Fruit fly (Drosophila melanogaster) whole organism, embryonic: ENCODE data around the gene Rrp46.

Experiments used
- Antp ChIP-seq: fragments of 200-800 bp; sonication (Bioruptor generic); optimal IDR thresholded peaks from 3 replicates; lab custom pipeline; 2016; ENCODE audit warnings: missing biosample characterization, missing genetic modification characterization
- Asciz ChIP-seq: fragments of 200-800 bp; sonication (Bioruptor generic); optimal IDR thresholded peaks from 2 replicates; lab custom pipeline; 2017; ENCODE audit warnings: missing biosample characterization, mild to moderate bottlenecking, missing genetic modification characterization, missing genetic modification reagents
- B-H2 ChIP-seq: fragments of 200-800 bp; sonication (Bioruptor generic); optimal IDR thresholded peaks from 2 replicates; lab custom pipeline; 2018; ENCODE audit warnings: missing biosample characterization, mild to moderate bottlenecking, missing genetic modification characterization
- Blimp-1 ChIP-seq: fragments of 200-800 bp; sonication (Bioruptor generic); optimal IDR thresholded peaks from 3 replicates; lab custom pipeline; 2018; ENCODE audit warnings: missing biosample characterization, missing genetic modification characterization, mild to moderate bottlenecking, moderate library complexity, missing genetic modification reagents
- CG10147 ChIP-seq: fragments of 200-800 bp; sonication (Bioruptor generic); optimal IDR thresholded peaks from 2 replicates; lab custom pipeline; 2019; ENCODE audit warnings: missing biosample characterization, mild to moderate bottlenecking, missing genetic modification characterization, moderate library complexity
- CG10979 ChIP-seq: fragments of 200-800 bp; sonication (Bioruptor generic); optimal IDR thresholded peaks from 2 replicates; lab custom pipeline; 2018; ENCODE audit warnings: missing biosample characterization, mild to moderate bottlenecking, missing genetic modification characterization, moderate library complexity
- CG11504 ChIP-seq: fragments of 200-800 bp; sonication (Bioruptor generic); optimal IDR thresholded peaks from 3 replicates; lab custom pipeline; 2019; ENCODE audit warnings: missing biosample characterization, mild to moderate bottlenecking, missing genetic modification characterization, moderate library complexity
- CG11695 ChIP-seq: fragments of 200-800 bp; sonication (Bioruptor generic); IDR thresholded peaks from 3 replicates; pipeline ENCODE4 v1.3.6; 2022; ENCODE audit warnings: missing biosample characterization, missing genetic modification characterization
- CG12104 ChIP-seq: fragments of 200-800 bp; sonication (Bioruptor generic); optimal IDR thresholded peaks from 3 replicates; lab custom pipeline; 2016; ENCODE audit warnings: missing biosample characterization, missing genetic modification characterization
- CG12391 ChIP-seq: fragments of 200-800 bp; sonication (Bioruptor generic); optimal IDR thresholded peaks from 3 replicates; lab custom pipeline; 2018; ENCODE audit warnings: missing biosample characterization, mild to moderate bottlenecking, missing genetic modification characterization, moderate library complexity
- CG13775 ChIP-seq: fragments of 200-800 bp; sonication (Bioruptor generic); optimal IDR thresholded peaks from 3 replicates; lab custom pipeline; 2017; ENCODE audit warnings: missing biosample characterization, mild to moderate bottlenecking, missing genetic modification characterization
- CG15269 ChIP-seq: fragments of 200-800 bp; sonication (Bioruptor generic); optimal IDR thresholded peaks from 2 replicates; lab custom pipeline; 2018; ENCODE audit warnings: missing biosample characterization, mild to moderate bottlenecking, missing genetic modification characterization, moderate library complexity
- CG17186 ChIP-seq: fragments of 200-800 bp; sonication (Bioruptor generic); optimal IDR thresholded peaks from 3 replicates; lab custom pipeline; 2017; ENCODE audit warnings: missing biosample characterization, missing genetic modification reagents, missing genetic modification characterization
- CG17361 ChIP-seq: fragments of 200-800 bp; sonication (Bioruptor generic); IDR thresholded peaks from 3 replicates; pipeline ENCODE4 v1.3.6; 2022; ENCODE audit warnings: missing biosample characterization, missing genetic modification characterization
- CG17568 ChIP-seq: fragments of 200-800 bp; sonication (Bioruptor generic); optimal IDR thresholded peaks from 2 replicates; lab custom pipeline; 2018; ENCODE audit warnings: missing biosample characterization, mild to moderate bottlenecking, missing genetic modification characterization, moderate library complexity
- CG17912 ChIP-seq: fragments of 200-800 bp; sonication (Bioruptor generic); optimal IDR thresholded peaks from 2 replicates; lab custom pipeline; 2018; ENCODE audit warnings: missing biosample characterization, mild to moderate bottlenecking, missing genetic modification characterization
- CG18262 ChIP-seq: fragments of 200-800 bp; optimal IDR thresholded peaks from 3 replicates; lab custom pipeline; 2019; ENCODE audit warnings: missing biosample characterization, mild to moderate bottlenecking, missing genetic modification characterization, moderate library complexity
- CG31365 ChIP-seq: fragments of 200-800 bp; sonication (Bioruptor generic); optimal IDR thresholded peaks from 2 replicates; lab custom pipeline; 2018; ENCODE audit warnings: missing biosample characterization, mild to moderate bottlenecking, missing genetic modification characterization
- CG31441 ChIP-seq: fragments of 200-800 bp; sonication (Bioruptor generic); IDR thresholded peaks from 2 replicates; pipeline ENCODE4 v1.3.6; 2022; ENCODE audit warnings: missing biosample characterization, missing genetic modification characterization
- CG33557 ChIP-seq: fragments of 200-800 bp; sonication (Bioruptor generic); optimal IDR thresholded peaks from 2 replicates; lab custom pipeline; 2019; ENCODE audit warnings: missing biosample characterization, mild to moderate bottlenecking, missing genetic modification characterization, moderate library complexity
- CG4820 ChIP-seq: fragments of 200-800 bp; sonication (Bioruptor generic); optimal IDR thresholded peaks from 3 replicates; lab custom pipeline; 2016; ENCODE audit warnings: missing biosample characterization, missing genetic modification characterization
- CG6689 ChIP-seq: fragments of 200-800 bp; sonication (Bioruptor generic); IDR thresholded peaks from 2 replicates; pipeline ENCODE4 v1.3.6; 2022; ENCODE audit warnings: missing biosample characterization, missing genetic modification characterization
- CG8359 ChIP-seq: fragments of 200-800 bp; sonication (Bioruptor generic); optimal IDR thresholded peaks from 2 replicates; lab custom pipeline; 2017; ENCODE audit warnings: missing biosample characterization, mild to moderate bottlenecking, missing genetic modification characterization, borderline replicate concordance
- Camta ChIP-seq: fragments of 200-800 bp; sonication (Bioruptor generic); optimal IDR thresholded peaks from 2 replicates; lab custom pipeline; 2016; ENCODE audit warnings: missing biosample characterization, missing genetic modification characterization
- D19A ChIP-seq: fragments of 200-800 bp; optimal IDR thresholded peaks from 3 replicates; lab custom pipeline; 2019; ENCODE audit warnings: missing biosample characterization, mild to moderate bottlenecking, missing genetic modification characterization, moderate library complexity
- H2.0 ChIP-seq: fragments of 200-800 bp; sonication (Bioruptor generic); IDR thresholded peaks from 2 replicates; pipeline ENCODE4 v1.3.6; 2022; ENCODE audit warnings: missing biosample characterization, missing genetic modification characterization
- HLH4C ChIP-seq: fragments of 200-800 bp; sonication (Bioruptor generic); IDR thresholded peaks from 3 replicates; pipeline ENCODE4 v1.3.6; 2022; ENCODE audit warnings: missing biosample characterization, missing genetic modification characterization; ENCODE audit not compliant: partially characterized antibody
- Hmr ChIP-seq: fragments of 200-800 bp; sonication (Bioruptor generic); optimal IDR thresholded peaks from 3 replicates; lab custom pipeline; 2017; ENCODE audit warnings: mild to moderate bottlenecking, missing biosample characterization, missing genetic modification reagents, missing genetic modification characterization
- Meics ChIP-seq: fragments of 200-800 bp; sonication (Bioruptor generic); optimal IDR thresholded peaks from 2 replicates; lab custom pipeline; 2017; ENCODE audit warnings: missing biosample characterization, mild to moderate bottlenecking, missing genetic modification characterization
- Oli ChIP-seq: fragments of 200-800 bp; sonication (Bioruptor generic); optimal IDR thresholded peaks from 2 replicates; lab custom pipeline; 2018; ENCODE audit warnings: missing biosample characterization, mild to moderate bottlenecking, missing genetic modification characterization, moderate library complexity
- PHDP ChIP-seq: fragments of 200-800 bp; sonication (Bioruptor generic); optimal IDR thresholded peaks from 3 replicates; lab custom pipeline; 2018; ENCODE audit warnings: missing biosample characterization, mild to moderate bottlenecking, missing genetic modification characterization, moderate library complexity
- Six4 ChIP-seq: fragments of 200-800 bp; sonication (Bioruptor generic); optimal IDR thresholded peaks from 2 replicates; lab custom pipeline; 2016; ENCODE audit warnings: missing biosample characterization, missing genetic modification characterization
- Xbp1 ChIP-seq: fragments of 200-800 bp; sonication (Bioruptor generic); optimal IDR thresholded peaks from 3 replicates; lab custom pipeline; 2016; ENCODE audit warnings: missing biosample characterization, mild to moderate bottlenecking, missing genetic modification characterization
- bab2 ChIP-seq: fragments of 200-800 bp; sonication (Bioruptor generic); optimal IDR thresholded peaks from 2 replicates; lab custom pipeline; 2016; ENCODE audit warnings: missing biosample characterization, missing genetic modification characterization
- bcd ChIP-seq: fragments of 200-800 bp; sonication (Bioruptor generic); optimal IDR thresholded peaks from 2 replicates; lab custom pipeline; 2017; ENCODE audit warnings: missing biosample characterization, mild to moderate bottlenecking, missing genetic modification characterization
- disco-r ChIP-seq: fragments of 200-800 bp; sonication (Bioruptor generic); optimal IDR thresholded peaks from 2 replicates; lab custom pipeline; 2016; ENCODE audit warnings: missing biosample characterization, missing genetic modification characterization
- dmrt99B ChIP-seq: fragments of 200-800 bp; sonication (Bioruptor generic); optimal IDR thresholded peaks from 2 replicates; lab custom pipeline; 2018; ENCODE audit warnings: missing biosample characterization, mild to moderate bottlenecking, missing genetic modification characterization, moderate library complexity
- fd64A ChIP-seq: fragments of 200-800 bp; sonication (Bioruptor generic); optimal IDR thresholded peaks from 3 replicates; lab custom pipeline; 2018; ENCODE audit warnings: missing biosample characterization, mild to moderate bottlenecking, missing genetic modification characterization
- gsb ChIP-seq: fragments of 200-800 bp; sonication (Bioruptor generic); IDR thresholded peaks from 2 replicates; pipeline ENCODE4 v1.3.6; 2022; ENCODE audit warnings: missing biosample characterization, missing genetic modification characterization
- kah ChIP-seq: fragments of 200-800 bp; sonication (Bioruptor generic); optimal IDR thresholded peaks from 2 replicates; lab custom pipeline; 2018; ENCODE audit warnings: missing biosample characterization, mild to moderate bottlenecking, missing genetic modification characterization
- mld ChIP-seq: fragments of 200-800 bp; sonication (Bioruptor generic); IDR thresholded peaks from 3 replicates; pipeline ENCODE4 v1.3.6; 2022; ENCODE audit warnings: missing biosample characterization, missing genetic modification characterization; ENCODE audit not compliant: partially characterized antibody
- nerfin-1 ChIP-seq: fragments of 200-800 bp; sonication (Bioruptor generic); optimal IDR thresholded peaks from 3 replicates; lab custom pipeline; 2019; ENCODE audit warnings: missing biosample characterization, mild to moderate bottlenecking, missing genetic modification characterization, moderate library complexity
- ranshi ChIP-seq: fragments of 200-800 bp; sonication (Bioruptor generic); IDR thresholded peaks from 2 replicates; pipeline ENCODE4 v1.3.6; 2022; ENCODE audit warnings: missing biosample characterization, missing genetic modification characterization
- sc ChIP-seq, 3 experiments: fragments of >200 bp in 2 of 3; fragments of 200-800 bp in 1 of 3; sonication (Bioruptor generic) in 1 of 3; optimal IDR thresholded peaks; 2 replicates in 2 of 3; 3 replicates in 1 of 3; lab custom pipeline; 2017; ENCODE audit warnings: mild to moderate bottlenecking in 1 of 3, missing biosample characterization in 1 of 3, missing genetic modification characterization in 1 of 3, missing genetic modification reagents in 1 of 3
- seq ChIP-seq: fragments of 200-800 bp; sonication (Bioruptor generic); IDR thresholded peaks from 2 replicates; pipeline ENCODE4 v1.3.6; 2022; ENCODE audit warnings: missing biosample characterization, missing genetic modification characterization
- trem ChIP-seq: fragments of 200-800 bp; optimal IDR thresholded peaks from 3 replicates; lab custom pipeline; 2019; ENCODE audit warnings: missing biosample characterization, mild to moderate bottlenecking, missing genetic modification characterization, moderate library complexity
- trh ChIP-seq: fragments of 200-800 bp; sonication (Bioruptor generic); optimal IDR thresholded peaks from 2 replicates; lab custom pipeline; 2016; ENCODE audit warnings: missing biosample characterization, missing genetic modification characterization
- zen ChIP-seq: fragments of 200-800 bp; sonication (Bioruptor generic); optimal IDR thresholded peaks from 3 replicates; lab custom pipeline; 2018; ENCODE audit warnings: missing biosample characterization, mild to moderate bottlenecking, missing genetic modification characterization, moderate library complexity
- zfh1 ChIP-seq: fragments of 200-800 bp; sonication (Bioruptor generic); IDR thresholded peaks from 3 replicates; pipeline ENCODE4 v1.3.6; 2022; ENCODE audit warnings: missing biosample characterization, missing genetic modification characterization

The Rrp46 gene

DNA sequence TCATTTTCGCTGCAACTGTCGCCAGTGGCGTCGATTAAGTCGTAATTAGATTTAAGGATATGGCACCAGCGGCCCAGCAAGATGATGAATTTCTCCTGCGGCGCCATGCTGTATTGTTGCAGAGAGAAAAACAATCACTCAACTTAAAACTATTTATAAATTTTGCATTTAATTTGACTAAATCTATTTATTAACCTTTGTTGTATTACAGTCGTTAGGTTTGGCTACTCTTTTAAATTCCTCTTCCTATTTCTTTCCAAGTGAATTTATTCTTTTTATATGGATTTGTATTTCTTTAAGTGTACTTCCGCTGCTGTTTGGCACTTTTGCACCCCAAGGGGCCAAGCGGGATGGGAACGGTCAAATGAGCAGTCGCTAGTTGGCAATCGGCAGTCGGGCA, 35.9 kb downstream of the Rrp46 start (continued):
- TF ChIP-seq kah (GFP tag; lab: Kevin White, UChicago) (peak; percentile 25), PHDP (tag; lab: Kevin White, UChicago) (peak; percentile 9), bab2 (no peak), B-H2 (GFP tag; lab: Kevin White, UChicago) (no peak), dmrt99B (peak; percentile 63), nerfin-1 (tag; lab: Kevin White, UChicago) (peak; percentile 54), bcd (GFP tag; lab: Kevin White, UChicago) (peak; percentile 18), CG33557 (GFP tag; lab: Kevin White, UChicago) (peak; percentile 51), gsb (GFP tag; lab: Robert Waterston, UW) (no peak), CG12104 (GFP tag; lab: Kevin White, UChicago) (no peak), Six4 (peak; percentile 21), CG31441 (GFP tag; lab: Robert Waterston, UW) (peak; percentile 63; the same call in 1 of the 2 replicates), CG18262 (tag; lab: Kevin White, UChicago) (peak; percentile 74), zfh1 (GFP tag; lab: Robert Waterston, UW) (peak; percentile 39; the same call in 1 of the 3 replicates), mld (GFP tag; lab: Robert Waterston, UW) (no peak), CG12391 (tag; lab: Kevin White, UChicago) (peak; percentile 66), Meics (GFP tag; lab: Kevin White, UChicago) (peak; percentile 12), CG10147 (GFP tag; lab: Kevin White, UChicago) (no peak), CG6689 (GFP tag; lab: Robert Waterston, UW) (peak; percentile 37; the same call in 1 of the 2 replicates), CG17568 (GFP tag; lab: Kevin White, UChicago) (no peak), Xbp1 (GFP tag; lab: Kevin White, UChicago) (peak; percentile 29), trh (no peak), HLH4C (GFP tag; lab: Robert Waterston, UW) (no peak), sc (optimal IDR thresholded peaks at IDR 0.05; lab: Kevin White, UChicago) (no peak), sc (GFP tag; optimal IDR thresholded peaks at IDR 0.05; lab: Kevin White, UChicago) (peak; percentile 8), D19A (peak; percentile 59), seq (no peak), Camta (GFP tag; lab: Kevin White, UChicago) (peak; percentile 9), ranshi (no peak), CG17912 (no peak), trem (tag; lab: Kevin White, UChicago) (peak; percentile 51), CG31365 (tag; lab: Kevin White, UChicago) (no peak), CG4820 (GFP tag; lab: Kevin White, UChicago) (peak; percentile 27), CG17186 (no peak), CG15269 (tag; lab: Kevin White, UChicago) (peak; percentile 26), disco-r (no peak), zen (tag; lab: Kevin White, UChicago) (peak; percentile 44), fd64A (GFP tag; lab: Kevin White, UChicago) (no peak), CG17361 (GFP tag; lab: Robert Waterston, UW) (peak; percentile 64), Antp (GFP tag; lab: Kevin White, UChicago) (peak; percentile 3), H2.0 (peak; percentile 34; the same call in 1 of the 2 replicates), Oli (tag; lab: Kevin White, UChicago) (peak; percentile 51), Asciz (GFP tag; lab: Kevin White, UChicago) (peak; percentile 6), CG13775 (GFP tag; lab: Kevin White, UChicago) (peak; percentile 8), Hmr (no peak), CG11504 (tag; lab: Kevin White, UChicago) (peak; percentile 67), Blimp-1 (GFP tag; lab: Kevin White, UChicago) (peak; percentile 67), CG11695 (GFP tag; lab: Robert Waterston, UW) (no peak), CG8359 (GFP tag; lab: Kevin White, UChicago) (peak; percentile 24), CG10979 (peak; percentile 78)
